Fruit fly (Drosophila melanogaster) whole organism, adult: ENCODE results near the gene Sf3b5.

Source experiments
- CG1620 ChIP-seq: fragments of 200-800 bp; sonication (Bioruptor generic); optimal IDR thresholded peaks from 2 replicates; lab custom pipeline; 2016; ENCODE audit warnings: missing biosample characterization, missing genetic modification characterization
- CG33017 ChIP-seq: fragments of 200-800 bp; sonication (Bioruptor generic); optimal IDR thresholded peaks from 2 replicates; lab custom pipeline; 2018; ENCODE audit warnings: missing biosample characterization, mild to moderate bottlenecking, missing genetic modification characterization, moderate library complexity
- CG5204 ChIP-seq: fragments of 200-800 bp; sonication (Bioruptor generic); optimal IDR thresholded peaks from 2 replicates; lab custom pipeline; 2016; ENCODE audit warnings: missing biosample characterization, missing genetic modification characterization
- CG7045 ChIP-seq: fragments of 200-800 bp; sonication (Bioruptor generic); optimal IDR thresholded peaks from 2 replicates; lab custom pipeline; 2017; ENCODE audit warnings: missing biosample characterization, mild to moderate bottlenecking, missing genetic modification characterization
- CG7101 ChIP-seq: fragments of 200-800 bp; sonication (Bioruptor generic); optimal IDR thresholded peaks from 2 replicates; lab custom pipeline; 2018; ENCODE audit warnings: missing biosample characterization, mild to moderate bottlenecking, missing genetic modification characterization, moderate library complexity
- Clk ChIP-seq: fragments of 200-800 bp; sonication (Bioruptor generic); optimal IDR thresholded peaks from 2 replicates; lab custom pipeline; 2017; ENCODE audit warnings: missing biosample characterization, missing genetic modification characterization
- bab1 ChIP-seq: fragments of 200-800 bp; sonication (Bioruptor generic); optimal IDR thresholded peaks from 3 replicates; lab custom pipeline; 2019; ENCODE audit warnings: missing biosample characterization, mild to moderate bottlenecking, missing genetic modification characterization, moderate library complexity
- kay ChIP-seq: fragments of 200-800 bp; sonication (Bioruptor generic); peaks from one replicate; lab custom pipeline; 2016; ENCODE audit warnings: missing biosample characterization, missing genetic modification characterization, borderline replicate concordance
- toe ChIP-seq: fragments of 200-800 bp; sonication (Bioruptor generic); optimal IDR thresholded peaks from 2 replicates; lab custom pipeline; 2016; ENCODE audit warnings: missing biosample characterization, missing genetic modification characterization

DNA sequence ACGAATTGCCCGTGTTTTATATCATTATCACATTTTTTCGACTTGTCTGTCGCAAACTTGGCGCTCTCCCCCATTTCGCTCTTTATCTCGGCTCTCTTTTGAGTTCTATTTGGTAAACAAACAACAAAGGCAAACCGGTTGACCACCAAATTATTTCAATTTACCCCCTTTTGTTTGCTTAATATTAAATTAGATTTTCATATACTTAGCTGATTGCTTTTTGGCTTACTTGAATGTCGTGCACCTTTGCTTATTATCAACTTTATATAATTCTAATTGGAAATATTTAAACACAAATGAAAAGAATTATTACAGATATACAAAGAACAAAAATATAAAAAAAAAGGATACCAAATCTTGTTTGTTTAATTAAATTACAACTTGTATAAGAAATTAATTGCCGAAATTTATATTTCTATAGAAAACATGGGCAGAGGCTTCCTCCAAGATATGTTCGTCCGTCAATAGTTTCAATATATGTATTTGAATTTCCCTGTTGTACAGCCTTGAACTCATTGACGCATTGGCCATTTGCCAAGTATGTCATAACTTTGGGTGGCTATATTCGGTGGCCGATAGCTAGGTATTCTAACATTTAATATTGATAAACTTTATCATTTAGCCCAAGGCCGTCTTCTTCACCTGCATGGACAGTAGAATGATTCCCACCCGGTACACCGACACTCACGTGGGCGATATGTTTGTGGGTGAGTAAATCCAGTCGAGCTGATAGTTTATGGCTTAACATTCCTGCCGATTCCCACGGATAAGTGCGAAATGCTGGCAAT, 33.7 kb downstream of the Sf3b5 start:
- TF ChIP-seq toe (GFP tag; lab: Kevin White, UChicago) (no peak), CG1620 (GFP tag; lab: Kevin White, UChicago) (no peak), CG7101 (tag; lab: Kevin White, UChicago) (no peak), CG33017 (tag; lab: Kevin White, UChicago) (no peak), CG7045 (no peak), CG5204 (GFP tag; lab: Kevin White, UChicago) (no peak), bab1 (GFP tag; lab: Kevin White, UChicago) (no peak), kay (GFP tag; lab: Kevin White, UChicago) (no peak), Clk (GFP tag; lab: Kevin White, UChicago) (no peak)
